Fruit fly (Drosophila melanogaster): ENCODE results near the gene CG3386.

dm6 chr3L:632058-632457 is 50.2 kb downstream of the CG3386 start:
- TF ChIP-seq gl (tag; optimal IDR thresholded peaks at IDR 0.05) = no peak
- no peak for TF ChIP-seq CG10348 (GFP tag; IDR thresholded peaks at IDR 0.05)
- TF ChIP-seq rn (GFP tag; IDR thresholded peaks at IDR 0.05) = no peak
